Worm (Caenorhabditis elegans) whole organism, early embryonic: Measurements from ENCODE around the gene lury-1.

ENCODE experiments used
- B0310.2 ChIP-seq: sonication (generic microtip); optimal IDR thresholded peaks from 2 replicates; lab custom pipeline; 2016; ENCODE audit warnings: mild to moderate bottlenecking, missing genetic modification characterization, missing compliant biosample characterization
- ama-1 ChIP-seq: fragments of 150-350 bp; optimal IDR thresholded peaks from 2 replicates; lab custom pipeline; 2014
- ceh-36 ChIP-seq: sonication (generic microtip); optimal IDR thresholded peaks from 2 replicates; lab custom pipeline; 2016; ENCODE audit warnings: missing genetic modification characterization, inconsistent platforms, missing compliant biosample characterization
- ets-7 ChIP-seq: sonication (generic microtip); optimal IDR thresholded peaks from 2 replicates; lab custom pipeline; 2016; ENCODE audit warnings: missing genotype, missing genetic modification characterization, missing compliant biosample characterization
- hmbx-1 ChIP-seq: sonication (generic microtip); optimal IDR thresholded peaks from 2 replicates; lab custom pipeline; 2016; ENCODE audit warnings: mild to moderate bottlenecking, missing genetic modification characterization, missing compliant biosample characterization
- hnd-1 ChIP-seq: sonication (generic microtip); optimal IDR thresholded peaks from 2 replicates; lab custom pipeline; 2016; ENCODE audit warnings: missing genetic modification characterization, missing compliant biosample characterization
- tbx-11 ChIP-seq: fragments of 200-800 bp; sonication (Bioruptor generic); IDR thresholded peaks from 2 replicates; pipeline ENCODE4 v1.3.6; 2022; ENCODE audit warnings: missing genetic modification characterization, missing compliant biosample characterization
- tra-4 ChIP-seq: sonication (generic microtip); optimal IDR thresholded peaks from 2 replicates; lab custom pipeline; 2017; ENCODE audit warnings: missing genetic modification characterization, missing compliant biosample characterization

DNA sequence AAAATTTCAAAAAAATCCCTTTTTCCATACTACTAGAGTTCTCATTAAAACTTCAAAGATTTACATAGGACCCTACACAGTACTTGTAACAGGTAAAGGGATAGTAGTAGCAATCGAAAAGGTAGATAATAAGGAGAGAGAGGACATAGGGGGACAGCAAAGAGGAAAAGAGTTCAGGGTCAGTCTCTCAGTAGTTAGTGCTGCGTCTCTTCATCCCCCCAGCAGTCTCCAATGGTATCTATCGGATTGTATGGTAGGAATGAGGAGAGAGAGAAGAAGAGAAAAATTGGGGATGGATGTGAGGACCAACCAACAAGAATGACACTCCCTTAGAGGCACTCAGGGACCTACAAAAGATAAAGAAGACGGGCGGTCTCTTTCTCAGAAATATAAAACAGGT, 46.7 kb upstream of the lury-1 start:
- TF ChIP-seq B0310.2 (tag; lab: Kevin White, UChicago) (no peak), ama-1 (lab: Kevin White, UChicago) (no peak), hmbx-1 (tag; lab: Kevin White, UChicago) (no peak), tbx-11 (GFP tag; lab: Robert Waterston, UW) (no peak), ceh-36 (tag; lab: Kevin White, UChicago) (peak; percentile 23), tra-4 (tag; lab: Kevin White, UChicago) (no peak), hnd-1 (tag; lab: Kevin White, UChicago) (no peak), ets-7 (tag; lab: Kevin White, UChicago) (no peak)
